Worm (Caenorhabditis elegans): ENCODE measurements around the gene slc-17.7.

ce11 chrV:9255480-9255879 lies 10.8 kb downstream of the slc-17.7 start:
- no peak for TF ChIP-seq C08G9.2 (tag; optimal IDR thresholded peaks at IDR 0.05)
- no peak for TF ChIP-seq pqm-1 (tag; optimal IDR thresholded peaks at IDR 0.05)
- TF ChIP-seq gmeb-2 (tag; optimal IDR thresholded peaks at IDR 0.05), result no peak
- no peak for TF ChIP-seq pha-4 (tag; optimal IDR thresholded peaks at IDR 0.05)
- TF ChIP-seq ahr-1 (tag; optimal IDR thresholded peaks at IDR 0.05), result no peak
- no peak for TF ChIP-seq eyg-1 (tag; optimal IDR thresholded peaks at IDR 0.05)
- no peak for TF ChIP-seq elt-4 (tag; optimal IDR thresholded peaks at IDR 0.05)
- no peak for TF ChIP-seq nhr-11 (tag; optimal IDR thresholded peaks at IDR 0.05)
- no peak for TF ChIP-seq fkh-10 (GFP tag; optimal IDR thresholded peaks at IDR 0.05)
- TF ChIP-seq ama-1 (optimal IDR thresholded peaks at IDR 0.05), result no peak

All from whole organism, late embryonic.